Worm (Caenorhabditis elegans) whole organism, early embryonic: ENCODE measurements around the gene C01G6.4.

Experiments
- B0310.2 ChIP-seq: sonication (generic microtip); optimal IDR thresholded peaks from 2 replicates; lab custom pipeline; 2016; ENCODE audit warnings: mild to moderate bottlenecking, missing genetic modification characterization, missing compliant biosample characterization
- aly-1 ChIP-seq: sonication (generic microtip); optimal IDR thresholded peaks from 2 replicates; lab custom pipeline; 2016; ENCODE audit warnings: missing genetic modification characterization, missing compliant biosample characterization
- ama-1 ChIP-seq: fragments of 150-350 bp; optimal IDR thresholded peaks from 2 replicates; lab custom pipeline; 2014
- ceh-13 ChIP-seq: fragments of 200-800 bp; sonication (Bioruptor generic); optimal IDR thresholded peaks from 2 replicates; lab custom pipeline; 2018; ENCODE audit warnings: mild to moderate bottlenecking, missing genetic modification characterization, missing compliant biosample characterization
- ceh-36 ChIP-seq: sonication (generic microtip); optimal IDR thresholded peaks from 2 replicates; lab custom pipeline; 2016; ENCODE audit warnings: missing genetic modification characterization, inconsistent platforms, missing compliant biosample characterization
- ets-7 ChIP-seq: sonication (generic microtip); optimal IDR thresholded peaks from 2 replicates; lab custom pipeline; 2016; ENCODE audit warnings: missing genotype, missing genetic modification characterization, missing compliant biosample characterization
- flt-1 ChIP-seq: fragments of 200-800 bp; sonication (Bioruptor generic); IDR thresholded peaks from 2 replicates; pipeline ENCODE4 v1.3.6; 2022; ENCODE audit warnings: missing genetic modification characterization, missing compliant biosample characterization
- hmbx-1 ChIP-seq: sonication (generic microtip); optimal IDR thresholded peaks from 2 replicates; lab custom pipeline; 2016; ENCODE audit warnings: mild to moderate bottlenecking, missing genetic modification characterization, missing compliant biosample characterization
- hmg-4 ChIP-seq: fragments of 200-800 bp; sonication (Bioruptor generic); optimal IDR thresholded peaks from 2 replicates; lab custom pipeline; 2018; ENCODE audit warnings: mild to moderate bottlenecking, missing genetic modification characterization, missing compliant biosample characterization
- scrt-1 ChIP-seq: fragments of 200-800 bp; sonication (Bioruptor generic); IDR thresholded peaks from 2 replicates; pipeline ENCODE4 v1.3.6; 2022; ENCODE audit warnings: missing genetic modification characterization, missing compliant biosample characterization

DNA sequence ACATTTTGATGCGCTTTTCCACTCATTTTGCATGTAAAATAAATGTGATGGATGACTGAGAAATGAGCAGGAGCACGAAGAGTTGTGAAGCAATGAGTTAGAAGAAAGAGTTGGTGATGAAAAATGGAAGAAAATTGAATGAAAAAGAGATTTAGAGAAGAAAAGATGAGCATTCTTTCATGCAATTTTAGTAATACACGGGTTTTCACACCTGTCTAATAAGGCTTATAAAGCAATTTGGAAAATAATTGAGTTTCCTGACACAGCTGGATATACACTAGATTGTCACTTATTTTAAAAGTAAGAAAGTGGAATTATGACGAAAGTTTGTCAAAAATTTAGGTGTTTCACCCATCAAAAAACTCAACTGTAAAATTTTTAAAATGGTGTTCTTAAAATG lies 38.0 kb upstream of the C01G6.4 start:
- TF ChIP-seq ama-1 (lab: Kevin White, UChicago) = no peak
- TF ChIP-seq scrt-1 (GFP tag; lab: Robert Waterston, UW) = no peak
- no peak for TF ChIP-seq ets-7 (tag; lab: Kevin White, UChicago)
- TF ChIP-seq ceh-36 (tag; lab: Kevin White, UChicago) = no peak
- TF ChIP-seq hmg-4 (GFP tag; lab: Kevin White, UChicago) = no peak
- no peak for TF ChIP-seq B0310.2 (tag; lab: Kevin White, UChicago)
- TF ChIP-seq aly-1 (tag; lab: Kevin White, UChicago) = no peak
- no peak for TF ChIP-seq ceh-13
- no peak for TF ChIP-seq hmbx-1 (tag; lab: Kevin White, UChicago)
- no peak for TF ChIP-seq flt-1
